Worm (Caenorhabditis elegans) whole organism, L4/young adult: ENCODE measurements around the gene K02H11.4.

Source experiments
- W03F9.2 ChIP-seq: fragments of 150-350 bp; optimal IDR thresholded peaks from 2 replicates; lab custom pipeline; 2014; ENCODE audit warnings: missing biosample characterization, missing genetic modification characterization
- him-1 ChIP-seq: sonication (generic microtip); optimal IDR thresholded peaks from 2 replicates; lab custom pipeline; 2016; ENCODE audit warnings: missing genotype, missing genetic modification reagents, missing genetic modification characterization, missing compliant biosample characterization

- no peak for TF ChIP-seq him-1
- TF ChIP-seq W03F9.2 = no peak
Observed at ce11 chrV:1488642-1489041, 42.4 kb downstream of the K02H11.4 start.
